Fruit fly (Drosophila melanogaster) whole organism, embryonic: ENCODE data around the gene CG14630.

Experiments used
- CG10147 ChIP-seq: fragments of 200-800 bp; sonication (Bioruptor generic); optimal IDR thresholded peaks from 2 replicates; lab custom pipeline; 2019; ENCODE audit warnings: missing biosample characterization, mild to moderate bottlenecking, missing genetic modification characterization, moderate library complexity
- CG10274 ChIP-seq: fragments of 200-800 bp; sonication (Bioruptor generic); optimal IDR thresholded peaks from 3 replicates; lab custom pipeline; 2017; ENCODE audit warnings: missing biosample characterization, mild to moderate bottlenecking, missing genetic modification characterization
- CG10462 ChIP-seq: fragments of 200-800 bp; sonication (Bioruptor generic); optimal IDR thresholded peaks from 2 replicates; lab custom pipeline; 2016; ENCODE audit warnings: missing biosample characterization, missing genetic modification characterization
- CG11723 ChIP-seq: fragments of 200-800 bp; sonication (Bioruptor generic); optimal IDR thresholded peaks from 2 replicates; lab custom pipeline; 2017; ENCODE audit warnings: missing biosample characterization, mild to moderate bottlenecking, missing genetic modification characterization
- CG13123 ChIP-seq: fragments of 200-800 bp; sonication (Bioruptor generic); optimal IDR thresholded peaks from 2 replicates; lab custom pipeline; 2016; ENCODE audit warnings: missing biosample characterization, missing genetic modification characterization
- CG16779 ChIP-seq: fragments of 200-800 bp; sonication (Bioruptor generic); IDR thresholded peaks from 2 replicates; pipeline ENCODE4 v1.3.6; 2022; ENCODE audit warnings: missing biosample characterization, missing genetic modification characterization
- CG17359 ChIP-seq: fragments of 200-800 bp; sonication (Bioruptor generic); optimal IDR thresholded peaks from 3 replicates; lab custom pipeline; 2018; ENCODE audit warnings: missing biosample characterization, mild to moderate bottlenecking, missing genetic modification characterization, moderate library complexity
- CG17612 ChIP-seq: fragments of 200-800 bp; sonication (Bioruptor generic); IDR thresholded peaks from 2 replicates; pipeline ENCODE4 v1.3.6; 2022; ENCODE audit warnings: missing biosample characterization, missing genetic modification characterization
- CG17829 ChIP-seq: fragments of 200-800 bp; optimal IDR thresholded peaks from 2 replicates; lab custom pipeline; 2019; ENCODE audit warnings: missing biosample characterization, mild to moderate bottlenecking, missing genetic modification characterization, moderate library complexity
- CG18619 ChIP-seq: fragments of 200-800 bp; sonication (Bioruptor generic); optimal IDR thresholded peaks from 3 replicates; lab custom pipeline; 2017; ENCODE audit warnings: missing biosample characterization, mild to moderate bottlenecking, missing genetic modification characterization
- CG2712 ChIP-seq: fragments of 200-800 bp; optimal IDR thresholded peaks from 3 replicates; lab custom pipeline; 2019; ENCODE audit warnings: missing biosample characterization, mild to moderate bottlenecking, missing genetic modification characterization, moderate library complexity
- CG31365 ChIP-seq: fragments of 200-800 bp; sonication (Bioruptor generic); optimal IDR thresholded peaks from 2 replicates; lab custom pipeline; 2018; ENCODE audit warnings: missing biosample characterization, mild to moderate bottlenecking, missing genetic modification characterization
- CG31388 ChIP-seq: fragments of 200-800 bp; sonication (Bioruptor generic); optimal IDR thresholded peaks from 2 replicates; lab custom pipeline; 2016; ENCODE audit warnings: missing biosample characterization, missing genetic modification characterization
- CG32772 ChIP-seq: fragments of 200-800 bp; sonication (Bioruptor generic); IDR thresholded peaks from 2 replicates; pipeline ENCODE4 v1.3.6; 2022; ENCODE audit warnings: missing biosample characterization, missing genetic modification characterization
- CG33213 ChIP-seq: fragments of 200-800 bp; sonication (Bioruptor generic); optimal IDR thresholded peaks from 3 replicates; lab custom pipeline; 2016; ENCODE audit warnings: missing biosample characterization, missing genetic modification characterization
- CG3407 ChIP-seq: fragments of 200-800 bp; sonication (Bioruptor generic); optimal IDR thresholded peaks from 2 replicates; lab custom pipeline; 2018; ENCODE audit warnings: missing biosample characterization, mild to moderate bottlenecking, missing genetic modification characterization
- CG34376 ChIP-seq: fragments of 200-800 bp; sonication (Bioruptor generic); optimal IDR thresholded peaks from 2 replicates; lab custom pipeline; 2018; ENCODE audit warnings: missing biosample characterization, mild to moderate bottlenecking, missing genetic modification characterization
- CG4328 ChIP-seq: fragments of 200-800 bp; sonication (Bioruptor generic); optimal IDR thresholded peaks from 3 replicates; lab custom pipeline; 2017; ENCODE audit warnings: missing biosample characterization, missing genetic modification reagents, missing genetic modification characterization
- CG6272 ChIP-seq: fragments of 200-800 bp; sonication (Bioruptor generic); IDR thresholded peaks from 2 replicates; pipeline ENCODE4 v1.3.6; 2022; ENCODE audit warnings: missing biosample characterization, missing genetic modification characterization
- CG6854 ChIP-seq: fragments of 200-800 bp; sonication (Bioruptor generic); optimal IDR thresholded peaks from 3 replicates; lab custom pipeline; 2017; ENCODE audit warnings: missing biosample characterization, mild to moderate bottlenecking, missing genetic modification characterization
- CG7556 ChIP-seq: fragments of 200-800 bp; sonication (Bioruptor generic); optimal IDR thresholded peaks from 2 replicates; lab custom pipeline; 2017; ENCODE audit warnings: missing biosample characterization, mild to moderate bottlenecking, missing genetic modification characterization
- CG9797 ChIP-seq: fragments of 200-800 bp; sonication (Bioruptor generic); optimal IDR thresholded peaks from 3 replicates; lab custom pipeline; 2018; ENCODE audit warnings: missing biosample characterization, mild to moderate bottlenecking, missing genetic modification characterization
- Chrac-16 ChIP-seq: fragments of 200-800 bp; sonication (Bioruptor generic); optimal IDR thresholded peaks from 3 replicates; lab custom pipeline; 2016; ENCODE audit warnings: missing biosample characterization, missing genetic modification characterization
- D ChIP-seq, 2 experiments: fragments of 200-800 bp in 1 of 2; fragments of >200 bp in 1 of 2; sonication (Bioruptor generic) in 1 of 2; optimal IDR thresholded peaks; 2 replicates in 1 of 2; 3 replicates in 1 of 2; lab custom pipeline; 2017; ENCODE audit warnings: mild to moderate bottlenecking in 1 of 2, missing biosample characterization in 1 of 2, missing genetic modification characterization in 1 of 2, missing genetic modification reagents in 1 of 2
- Dek ChIP-seq: fragments of 200-800 bp; sonication (Bioruptor generic); optimal IDR thresholded peaks from 3 replicates; lab custom pipeline; 2019; ENCODE audit warnings: missing biosample characterization, mild to moderate bottlenecking, missing genetic modification characterization, moderate library complexity
- Ets65A ChIP-seq: fragments of 200-800 bp; sonication (Bioruptor generic); peaks from one replicate; lab custom pipeline; 2016; ENCODE audit warnings: missing biosample characterization, missing genetic modification characterization
- Kr ChIP-seq: fragments of 200-800 bp; sonication (Bioruptor generic); optimal IDR thresholded peaks from 2 replicates; lab custom pipeline; 2017; ENCODE audit warnings: missing biosample characterization, mild to moderate bottlenecking, missing genetic modification characterization
- Med ChIP-seq: fragments of 200-800 bp; sonication (Bioruptor generic); peaks from one replicate; lab custom pipeline; 2016; ENCODE audit warnings: missing biosample characterization, missing genetic modification characterization, mild to moderate bottlenecking, inconsistent platforms, moderate library complexity
- Ptx1 ChIP-seq: fragments of 200-800 bp; sonication (Bioruptor generic); IDR thresholded peaks from 2 replicates; pipeline ENCODE4 v1.3.6; 2022; ENCODE audit warnings: missing biosample characterization, missing genetic modification characterization
- Ravus ChIP-seq: fragments of 200-800 bp; sonication (Bioruptor generic); IDR thresholded peaks from 2 replicates; pipeline ENCODE4 v1.3.6; 2022; ENCODE audit warnings: missing biosample characterization, missing genetic modification characterization
- Taf1 ChIP-seq: fragments of 200-800 bp; sonication (Bioruptor generic); IDR thresholded peaks from 2 replicates; pipeline ENCODE4 v1.3.6; 2022; ENCODE audit warnings: missing biosample characterization, missing genetic modification characterization
- Xbp1 ChIP-seq: fragments of 200-800 bp; sonication (Bioruptor generic); optimal IDR thresholded peaks from 3 replicates; lab custom pipeline; 2016; ENCODE audit warnings: missing biosample characterization, mild to moderate bottlenecking, missing genetic modification characterization
- ab ChIP-seq: fragments of 200-800 bp; sonication (Bioruptor generic); optimal IDR thresholded peaks from 2 replicates; lab custom pipeline; 2016; ENCODE audit warnings: missing biosample characterization, missing genetic modification characterization
- abd-A ChIP-seq: fragments of 200-800 bp; sonication (Bioruptor generic); optimal IDR thresholded peaks from 3 replicates; lab custom pipeline; 2019; ENCODE audit warnings: missing biosample characterization, mild to moderate bottlenecking, missing genetic modification characterization, moderate library complexity
- ash1 ChIP-seq: fragments of 200-800 bp; sonication (Bioruptor generic); optimal IDR thresholded peaks from 2 replicates; lab custom pipeline; 2018; ENCODE audit warnings: missing biosample characterization, mild to moderate bottlenecking, missing genetic modification characterization
- btn ChIP-seq: fragments of 200-800 bp; sonication (Bioruptor generic); optimal IDR thresholded peaks from 2 replicates; lab custom pipeline; 2016; ENCODE audit warnings: missing biosample characterization, missing genetic modification characterization
- chm ChIP-seq: fragments of 200-800 bp; sonication (Bioruptor generic); IDR thresholded peaks from 2 replicates; pipeline ENCODE4 v1.3.6; 2022; ENCODE audit warnings: missing biosample characterization, missing genetic modification characterization
- dmrt99B ChIP-seq: fragments of 200-800 bp; sonication (Bioruptor generic); optimal IDR thresholded peaks from 2 replicates; lab custom pipeline; 2018; ENCODE audit warnings: missing biosample characterization, mild to moderate bottlenecking, missing genetic modification characterization, moderate library complexity
- grn ChIP-seq: fragments of 200-800 bp; sonication (Bioruptor generic); optimal IDR thresholded peaks from 3 replicates; lab custom pipeline; 2017; ENCODE audit warnings: missing biosample characterization, missing genetic modification characterization
- onecut ChIP-seq: fragments of 200-800 bp; sonication (Bioruptor generic); IDR thresholded peaks from 2 replicates; pipeline ENCODE4 v1.3.6; 2022; ENCODE audit warnings: missing biosample characterization, missing genetic modification characterization
- pb ChIP-seq: fragments of 200-800 bp; sonication (Bioruptor generic); optimal IDR thresholded peaks from 3 replicates; lab custom pipeline; 2016; ENCODE audit warnings: missing biosample characterization, missing genetic modification characterization
- pfk ChIP-seq: fragments of 200-800 bp; sonication (Bioruptor generic); optimal IDR thresholded peaks from 2 replicates; lab custom pipeline; 2018; ENCODE audit warnings: missing biosample characterization, mild to moderate bottlenecking, missing genetic modification characterization, moderate library complexity
- repo ChIP-seq: fragments of 200-800 bp; sonication (Bioruptor generic); optimal IDR thresholded peaks from 2 replicates; lab custom pipeline; 2016; ENCODE audit warnings: missing biosample characterization, missing genetic modification characterization
- schlank ChIP-seq: fragments of 200-800 bp; sonication (Bioruptor generic); optimal IDR thresholded peaks from 2 replicates; lab custom pipeline; 2018; ENCODE audit warnings: missing biosample characterization, mild to moderate bottlenecking, missing genetic modification characterization
- ssp ChIP-seq: fragments of 200-800 bp; sonication (Bioruptor generic); IDR thresholded peaks from 2 replicates; pipeline ENCODE4 v1.3.6; 2022; ENCODE audit warnings: missing biosample characterization, missing genetic modification characterization
- tio ChIP-seq: fragments of 200-800 bp; sonication (Bioruptor generic); optimal IDR thresholded peaks from 2 replicates; lab custom pipeline; 2017; ENCODE audit warnings: missing biosample characterization, missing genetic modification characterization, inconsistent platforms
- tna ChIP-seq: fragments of 200-800 bp; sonication (Bioruptor generic); IDR thresholded peaks from 2 replicates; pipeline ENCODE4 v1.3.6; 2022; ENCODE audit warnings: missing biosample characterization, missing genetic modification characterization; ENCODE audit not compliant: partially characterized antibody
- wor ChIP-seq: fragments of 200-800 bp; sonication (Bioruptor generic); IDR thresholded peaks from 2 replicates; pipeline ENCODE4 v1.3.6; 2022; ENCODE audit warnings: missing biosample characterization, missing genetic modification characterization
- yki ChIP-seq: fragments of >200 bp; optimal IDR thresholded peaks from 3 replicates; lab custom pipeline; 2018
- zen ChIP-seq: fragments of 200-800 bp; sonication (Bioruptor generic); optimal IDR thresholded peaks from 3 replicates; lab custom pipeline; 2018; ENCODE audit warnings: missing biosample characterization, mild to moderate bottlenecking, missing genetic modification characterization, moderate library complexity

CG14630 gene

DNA sequence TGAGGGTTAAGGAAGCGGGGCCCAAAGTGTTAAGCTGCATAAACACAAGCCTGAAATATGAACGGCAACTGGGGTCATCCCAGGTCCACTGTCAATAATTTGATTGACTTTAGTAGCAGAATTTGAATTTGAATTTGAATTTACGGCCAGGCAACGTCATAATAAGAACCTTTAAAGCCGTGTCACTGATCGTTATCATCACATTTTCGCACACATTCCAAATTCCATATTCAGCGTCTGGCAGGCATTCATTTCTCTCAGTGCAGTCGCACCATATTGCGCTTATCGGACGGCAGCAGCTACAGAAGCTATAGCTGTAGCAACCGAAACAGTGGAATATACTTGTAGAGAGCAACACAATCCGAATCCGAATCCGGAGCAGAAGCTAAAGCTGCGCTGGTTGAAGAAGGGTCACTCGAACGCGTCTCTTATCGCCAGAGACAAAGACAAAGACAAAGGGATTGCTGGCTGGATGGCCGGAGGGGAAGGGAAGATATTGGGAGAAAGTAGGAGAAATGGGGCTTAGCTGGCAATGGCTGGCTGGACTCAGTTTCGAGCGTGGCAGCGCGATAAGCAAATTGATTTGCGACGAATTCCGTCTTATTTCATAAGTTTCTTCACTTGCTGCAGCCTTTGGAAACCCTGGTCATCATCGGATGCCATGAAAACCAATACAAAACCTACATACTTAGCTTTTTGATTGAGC, 21.5 kb downstream of the CG14630 start (continued):
- TF ChIP-seq chm (GFP tag; lab: Robert Waterston, UW): no peak
- no peak for TF ChIP-seq CG10274
- no peak for TF ChIP-seq CG18619 (GFP tag; lab: Kevin White, UChicago)
- no peak for TF ChIP-seq ab (GFP tag; lab: Kevin White, UChicago)
- peak; percentile 48 for TF ChIP-seq zen (tag; lab: Kevin White, UChicago)
- peak; percentile 53 for TF ChIP-seq CG2712 (tag; lab: Kevin White, UChicago)
- no peak for TF ChIP-seq CG9797 (GFP tag; lab: Kevin White, UChicago)
- TF ChIP-seq CG32772 (GFP tag; lab: Robert Waterston, UW): peak; percentile 49
- peak; percentile 33; the same call in 1 of the 2 replicates for TF ChIP-seq ssp (GFP tag; lab: Robert Waterston, UW)
- peak; percentile 17; the same call in 1 of the 2 replicates for TF ChIP-seq wor
- no peak for TF ChIP-seq CG11723 (GFP tag; lab: Kevin White, UChicago)
- no peak for TF ChIP-seq pb (GFP tag; lab: Kevin White, UChicago)
- TF ChIP-seq CG17612 (GFP tag; lab: Robert Waterston, UW): no peak
- no peak for TF ChIP-seq CG10147 (GFP tag; lab: Kevin White, UChicago)
- TF ChIP-seq tna (GFP tag; lab: Robert Waterston, UW): no peak
- peak; percentile 40; the same call in 1 of the 2 replicates for TF ChIP-seq onecut (GFP tag; lab: Robert Waterston, UW)
- peak; percentile 57 for TF ChIP-seq dmrt99B (tag; lab: Kevin White, UChicago)
- TF ChIP-seq CG17829 (tag; lab: Kevin White, UChicago): peak; percentile 29
- no peak for TF ChIP-seq CG31365 (tag; lab: Kevin White, UChicago)
- no peak for TF ChIP-seq CG10462 (GFP tag; lab: Kevin White, UChicago)
- no peak for TF ChIP-seq grn (GFP tag; lab: Kevin White, UChicago)
- no peak for TF ChIP-seq D (optimal IDR thresholded peaks at IDR 0.05; lab: Kevin White, UChicago)
- TF ChIP-seq D (GFP tag; optimal IDR thresholded peaks at IDR 0.05; lab: Kevin White, UChicago): peak; percentile 18
- TF ChIP-seq Ravus (GFP tag; lab: Robert Waterston, UW): no peak
- no peak for TF ChIP-seq Taf1 (GFP tag; lab: Robert Waterston, UW)
- no peak for TF ChIP-seq CG33213
- peak; percentile 31 for TF ChIP-seq CG7556 (GFP tag; lab: Kevin White, UChicago)
- no peak for TF ChIP-seq CG13123 (GFP tag; lab: Kevin White, UChicago)
- TF ChIP-seq abd-A (tag; lab: Kevin White, UChicago): no peak
- peak; percentile 88 for TF ChIP-seq Med
- no peak for TF ChIP-seq ash1
- no peak for TF ChIP-seq Dek
- TF ChIP-seq CG16779: no peak
- no peak for TF ChIP-seq CG6854 (GFP tag; lab: Kevin White, UChicago)
- no peak for TF ChIP-seq Kr (GFP tag; lab: Kevin White, UChicago)
- TF ChIP-seq yki: no peak
- TF ChIP-seq tio: no peak
- peak; percentile 43 for TF ChIP-seq Xbp1 (GFP tag; lab: Kevin White, UChicago)
- TF ChIP-seq CG4328: no peak
- no peak for TF ChIP-seq btn (GFP tag; lab: Kevin White, UChicago)
- TF ChIP-seq repo (GFP tag; lab: Kevin White, UChicago): peak; percentile 11
- no peak; the same call in 1 of the 2 replicates for TF ChIP-seq Ptx1 (GFP tag; lab: Robert Waterston, UW)
- no peak for TF ChIP-seq CG34376 (GFP tag; lab: Kevin White, UChicago)
- TF ChIP-seq CG17359 (tag; lab: Kevin White, UChicago): peak; percentile 58
- no peak for TF ChIP-seq CG6272 (GFP tag; lab: Robert Waterston, UW)
- TF ChIP-seq Chrac-16 (GFP tag; lab: Kevin White, UChicago): peak; percentile 2
- TF ChIP-seq pfk (GFP tag; lab: Kevin White, UChicago): no peak
- peak; percentile 93 for TF ChIP-seq Ets65A
- peak; percentile 4 for TF ChIP-seq CG3407 (GFP tag; lab: Kevin White, UChicago)
- no peak for TF ChIP-seq CG31388 (GFP tag; lab: Kevin White, UChicago)
- TF ChIP-seq schlank: no peak
